Worm (Caenorhabditis elegans) whole organism, L4 larva: Measurements from ENCODE around the gene T14G11.1.

Source experiments
- ama-1 ChIP-seq: fragments of 150-350 bp; optimal IDR thresholded peaks from 2 replicates; lab custom pipeline; 2014; ENCODE audit warnings: inconsistent platforms, mixed read lengths
- lin-13 ChIP-seq: fragments of 150-350 bp; optimal IDR thresholded peaks from 2 replicates; lab custom pipeline; 2014; ENCODE audit warnings: missing biosample characterization, missing genetic modification reagents, missing genetic modification characterization
- lir-3 ChIP-seq: sonication (generic microtip); optimal IDR thresholded peaks from 2 replicates; lab custom pipeline; 2016; ENCODE audit warnings: mild to moderate bottlenecking, missing genetic modification characterization, missing compliant biosample characterization
- mdt-29 ChIP-seq: fragments of 200-800 bp; sonication (Bioruptor generic); IDR thresholded peaks from 2 replicates; pipeline ENCODE4 v1.3.6; 2022; ENCODE audit warnings: missing genetic modification reagents, missing genetic modification characterization, missing compliant biosample characterization
- mep-1 ChIP-seq: fragments of 150-350 bp; sonication (generic microtip); optimal IDR thresholded peaks from 3 replicates; lab custom pipeline; 2014; ENCODE audit warnings: missing biosample characterization, missing genetic modification characterization
- nhr-11 ChIP-seq: fragments of 150-350 bp; optimal IDR thresholded peaks from 2 replicates; lab custom pipeline; 2014; ENCODE audit warnings: missing biosample characterization, missing genetic modification characterization
- nhr-237 ChIP-seq: sonication (generic microtip); optimal IDR thresholded peaks from 2 replicates; lab custom pipeline; 2017; ENCODE audit warnings: missing biosample characterization, missing genetic modification characterization
- nhr-77 ChIP-seq: fragments of 150-350 bp; optimal IDR thresholded peaks from 2 replicates; lab custom pipeline; 2014; ENCODE audit warnings: missing biosample characterization, missing genetic modification characterization
- pha-4 ChIP-seq, 2 experiments: fragments of 150-350 bp in 1 of 2; fragments of 200-800 bp in 1 of 2; sonication (Bioruptor generic) in 1 of 2; IDR thresholded peaks in 1 of 2; optimal IDR thresholded peaks in 1 of 2; 2 replicates each; pipeline versions ENCODE4 v1.3.6 to Lab custom; 2014 to 2022; ENCODE audit warnings: missing genetic modification characterization in 2 of 2, missing genetic modification reagents in 2 of 2, missing biosample characterization in 1 of 2, missing compliant biosample characterization in 1 of 2
- unc-39 ChIP-seq: sonication (generic microtip); optimal IDR thresholded peaks from 2 replicates; lab custom pipeline; 2017; ENCODE audit warnings: missing biosample characterization, missing genetic modification characterization
- ztf-11 ChIP-seq: fragments of 150-350 bp; optimal IDR thresholded peaks from 2 replicates; lab custom pipeline; 2014; ENCODE audit warnings: missing biosample characterization, missing genetic modification characterization

DNA sequence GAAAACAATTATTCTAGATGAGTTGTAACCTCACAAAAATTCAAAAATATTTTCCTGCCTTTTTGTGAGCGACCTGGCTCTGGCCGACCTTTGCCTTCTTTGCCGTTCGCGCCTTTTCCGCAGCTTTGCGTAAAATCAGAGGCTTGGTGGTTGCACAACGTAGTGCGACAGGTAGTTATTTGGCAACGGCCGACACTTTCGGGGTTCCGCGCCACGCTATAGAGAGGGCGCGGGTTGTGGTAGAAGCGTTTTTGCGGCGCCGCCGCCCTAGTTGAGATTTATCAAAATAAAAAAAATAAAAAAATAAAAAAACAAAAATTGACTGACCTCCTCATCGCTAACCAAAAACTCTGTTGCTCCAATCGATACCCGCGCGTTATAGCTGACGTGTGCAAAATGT lies 25.0 kb upstream of the T14G11.1 start:
- no peak for TF ChIP-seq nhr-237 (tag; lab: Kevin White, UChicago)
- TF ChIP-seq lir-3 = no peak
- no peak for TF ChIP-seq pha-4 (GFP tag; IDR thresholded peaks at IDR 0.05; lab: Robert Waterston, UW)
- TF ChIP-seq pha-4 (tag; optimal IDR thresholded peaks at IDR 0.05; lab: Kevin White, UChicago) = no peak
- no peak for TF ChIP-seq mep-1 (tag; lab: Kevin White, UChicago)
- TF ChIP-seq unc-39 = no peak
- TF ChIP-seq ama-1 (lab: Kevin White, UChicago) = no peak
- no peak for TF ChIP-seq lin-13 (GFP tag; lab: Kevin White, UChicago)
- TF ChIP-seq nhr-77 (tag; lab: Kevin White, UChicago) = no peak
- TF ChIP-seq nhr-11 (tag; lab: Kevin White, UChicago) = no peak
- TF ChIP-seq ztf-11 = no peak
- TF ChIP-seq mdt-29 (GFP tag; lab: Robert Waterston, UW) = no peak
